Worm (Caenorhabditis elegans): ENCODE results near the gene idpb-3.
A peak's percentile ranks its signal among the peaks of the same experiment; 100 is the strongest.

idpb-3 gene

ce11 chrII:5056254-5056653 is 45.3 kb downstream of the idpb-3 start (continued):
- TF ChIP-seq ekl-4 (GFP tag; IDR thresholded peaks at IDR 0.05) (peak; percentile 77; the same call in 1 of the 2 replicates), hmg-20 (GFP tag; IDR thresholded peaks at IDR 0.05) (no peak), lir-1 (GFP tag; conservative IDR thresholded peaks at IDR 0.05) (0 out of 2 replicates have a peak, but pooled peaks have one; percentile 8), D2030.7 (GFP tag; IDR thresholded peaks at IDR 0.05) (peak; percentile 29; the same call in 1 of the 2 replicates), zim-3 (tag; optimal IDR thresholded peaks at IDR 0.05) (no peak), aptf-3 (GFP tag; IDR thresholded peaks at IDR 0.05) (no peak), him-1 (tag; optimal IDR thresholded peaks at IDR 0.05) (peak; percentile 26), snpc-4 (GFP tag; optimal IDR thresholded peaks at IDR 0.05) (no peak), snpc-4 (tag; optimal IDR thresholded peaks at IDR 0.05) (peak in 1 of 4 experiments; percentile 73), lag-1 (GFP tag; IDR thresholded peaks at IDR 0.05) (no peak), lin-54 (GFP tag; optimal IDR thresholded peaks at IDR 0.05) (peak; percentile 35), hrde-1 (tag; optimal IDR thresholded peaks at IDR 0.05; ENCODE audit: borderline replicate concordance) (peak; percentile 33), F52B5.7 (tag; optimal IDR thresholded peaks at IDR 0.05) (no peak), snpc-3.4 (tag; optimal IDR thresholded peaks at IDR 0.05) (no peak), cebp-2 (GFP tag; IDR thresholded peaks at IDR 0.05) (no peak), bed-1 (GFP tag; IDR thresholded peaks at IDR 0.05) (no peak), unc-130 (GFP tag; optimal IDR thresholded peaks at IDR 0.05) (peak; percentile 9), K11D2.4 (GFP tag; IDR thresholded peaks at IDR 0.05) (0 out of 2 replicates have a peak, but pooled peaks have one; percentile 40), die-1 (tag; optimal IDR thresholded peaks at IDR 0.05) (peak; percentile 26)

DNA sequence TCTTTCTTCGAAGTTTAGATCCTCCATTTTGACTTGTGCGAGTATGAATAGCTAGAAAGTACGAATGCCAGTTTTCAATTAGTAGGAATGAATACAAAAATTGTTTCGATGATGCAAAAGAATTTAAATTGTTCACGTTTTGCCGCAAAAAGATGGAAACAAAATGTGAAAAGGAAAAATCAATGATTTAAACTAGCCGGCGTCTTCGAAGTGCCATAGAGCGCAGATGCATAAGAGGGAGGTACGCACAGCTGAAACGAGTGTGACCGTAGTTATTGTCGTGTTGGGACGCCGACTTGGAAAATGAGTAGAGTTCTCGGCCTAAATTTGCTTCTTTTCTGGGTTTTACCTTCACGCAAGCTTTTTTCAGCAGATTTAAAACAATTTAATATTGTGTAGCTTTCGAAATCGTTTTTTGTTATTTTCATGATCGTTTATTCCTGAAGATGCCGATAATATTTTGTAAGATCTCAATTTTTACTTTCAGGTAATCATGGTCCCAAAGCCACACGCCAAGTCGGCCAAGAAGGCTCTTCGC is 46.4 kb downstream of the idpb-3 start, which contains the start of the genes ify-1 and rpl-22:
ify-1 (minus strand) TSS at position 51 of the 538 bp plus-strand sequence.
rpl-22 (plus strand) TSS at position 488 of the 538 bp plus-strand sequence.
- TF ChIP-seq unc-62 (GFP tag; optimal IDR thresholded peaks at IDR 0.05) (no peak), cebp-2 (GFP tag; IDR thresholded peaks at IDR 0.05) (no peak), ets-4 (GFP tag; optimal IDR thresholded peaks at IDR 0.05) (no peak), F52B5.7 (tag; optimal IDR thresholded peaks at IDR 0.05) (no peak), bed-1 (GFP tag; IDR thresholded peaks at IDR 0.05) (no peak), snpc-3.4 (tag; optimal IDR thresholded peaks at IDR 0.05) (peak; percentile 81), F57C9.4 (tag; optimal IDR thresholded peaks at IDR 0.05) (peak; percentile 6), pha-4 (tag; optimal IDR thresholded peaks at IDR 0.05) (peak; percentile 54), B0019.2 (GFP tag; conservative IDR thresholded peaks at IDR 0.05) (0 out of 2 replicates have a peak, but pooled peaks have one; percentile 38), tlf-1 (GFP tag; optimal IDR thresholded peaks at IDR 0.05) (peak; percentile 85), aptf-3 (GFP tag; IDR thresholded peaks at IDR 0.05) (no peak), snpc-1.3 (tag; optimal IDR thresholded peaks at IDR 0.05; ENCODE audit: insufficient read depth) (peak; percentile 60), mel-28 (tag; optimal IDR thresholded peaks at IDR 0.05; ENCODE audit: borderline replicate concordance) (no peak), dpff-1 (tag; optimal IDR thresholded peaks at IDR 0.05) (no peak), rcor-1 (GFP tag; IDR thresholded peaks at IDR 0.05) (peak; percentile 89), rec-8 (tag; optimal IDR thresholded peaks at IDR 0.05) (no peak), akir-1 (GFP tag; optimal IDR thresholded peaks at IDR 0.05) (no peak), gei-17 (GFP tag; optimal IDR thresholded peaks at IDR 0.05) (no peak), F10E7.11 (tag; optimal IDR thresholded peaks at IDR 0.05) (no peak), tbp1 (GFP tag; optimal IDR thresholded peaks at IDR 0.05) (peak; percentile 73), nfya-2 (GFP tag; IDR thresholded peaks at IDR 0.05) (no peak), die-1 (tag; optimal IDR thresholded peaks at IDR 0.05) (peak; percentile 7), lsl-1 (GFP tag; optimal IDR thresholded peaks at IDR 0.05) (peak; percentile 95), ceh-58 (GFP tag; IDR thresholded peaks at IDR 0.05) (no peak), Y79H2A.3 (GFP tag; conservative IDR thresholded peaks at IDR 0.05) (no peak), somi-1 (GFP tag; optimal IDR thresholded peaks at IDR 0.05) (no peak), F23B12.7 (tag; optimal IDR thresholded peaks at IDR 0.05; ENCODE audit: insufficient read depth) (peak; percentile 79), bed-2 (GFP tag; IDR thresholded peaks at IDR 0.05) (no peak), Y53F4B.3 (GFP tag; IDR thresholded peaks at IDR 0.05) (no peak), sea-2 (GFP tag; IDR thresholded peaks at IDR 0.05) (no peak), F49E8.2 (tag; optimal IDR thresholded peaks at IDR 0.05; ENCODE audit: insufficient read depth) (peak; percentile 93), lsy-27 (tag; optimal IDR thresholded peaks at IDR 0.05; ENCODE audit: borderline replicate concordance, insufficient read depth) (no peak)
